Worm (Caenorhabditis elegans) whole organism, L4 larva: ENCODE results near the gene srh-36.
"Not testable (repeated sequence)": the region's sequence is repeated elsewhere in the genome, so short reads cannot be mapped to it uniquely, and the experiment has no call there.

Experiments
- T20F7.1 ChIP-seq: fragments of 200-800 bp; sonication (Bioruptor generic); optimal IDR thresholded peaks from 2 replicates; lab custom pipeline; 2018; ENCODE audit warnings: mild to moderate bottlenecking, missing genetic modification characterization, missing compliant biosample characterization
- aha-1 ChIP-seq: fragments of 150-350 bp; peaks from one replicate; lab custom pipeline; 2014; ENCODE audit warnings: missing biosample characterization, missing genetic modification characterization
- ama-1 ChIP-seq: fragments of 150-350 bp; optimal IDR thresholded peaks from 2 replicates; lab custom pipeline; 2014; ENCODE audit warnings: inconsistent platforms, mixed read lengths
- ceh-44 ChIP-seq: fragments of 200-800 bp; sonication (Bioruptor generic); IDR thresholded peaks from 2 replicates; pipeline ENCODE4 v1.3.6; 2022; ENCODE audit warnings: missing genetic modification reagents, missing genetic modification characterization, missing compliant biosample characterization
- egl-27 ChIP-seq: sonication (generic microtip); optimal IDR thresholded peaks from 3 replicates; lab custom pipeline; 2017; ENCODE audit warnings: missing biosample characterization, missing genetic modification reagents, missing genetic modification characterization
- mep-1 ChIP-seq: fragments of 150-350 bp; sonication (generic microtip); optimal IDR thresholded peaks from 3 replicates; lab custom pipeline; 2014; ENCODE audit warnings: missing biosample characterization, missing genetic modification characterization
- unc-130 ChIP-seq: sonication (generic microtip); optimal IDR thresholded peaks from 2 replicates; lab custom pipeline; 2016; ENCODE audit warnings: missing genetic modification reagents, missing genetic modification characterization, missing compliant biosample characterization
- unc-62 ChIP-seq, 3 experiments: fragments of 150-350 bp in 1 of 3; sonication (generic microtip); optimal IDR thresholded peaks in 2 of 3; peaks in 1 of 3; 1 replicate in 1 of 3; 2 replicates in 2 of 3; lab custom pipeline; 2014 to 2017; ENCODE audit warnings: missing biosample characterization in 3 of 3, missing genetic modification characterization in 3 of 3, missing genetic modification reagents in 3 of 3, missing genotype in 1 of 3
- zag-1 ChIP-seq: fragments of 150-350 bp; optimal IDR thresholded peaks from 2 replicates; lab custom pipeline; 2014; ENCODE audit warnings: missing biosample characterization, missing genetic modification characterization

DNA sequence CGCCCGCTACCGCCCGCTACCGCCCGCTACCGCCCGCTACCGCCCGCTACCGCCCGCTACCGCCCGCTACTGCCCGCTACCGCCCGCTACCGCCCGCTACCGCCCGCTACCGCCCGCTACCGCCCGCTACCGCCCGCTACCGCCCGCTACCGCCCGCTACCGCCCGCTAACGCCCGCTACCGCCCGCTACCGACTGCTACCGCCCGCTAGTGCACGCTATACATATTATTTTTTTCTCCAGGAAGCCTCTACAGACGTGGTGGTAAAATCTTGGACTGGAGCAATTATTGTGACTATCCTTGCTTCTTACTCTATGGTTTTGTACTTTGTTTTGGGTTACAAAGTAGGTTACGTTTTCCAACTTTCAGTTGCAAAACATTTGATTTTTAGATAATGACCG lies 43.0 kb downstream of the srh-36 start:
- not testable (repeated sequence) for TF ChIP-seq egl-27 (tag; lab: Kevin White, UChicago); zag-1 (tag; lab: Kevin White, UChicago); mep-1 (tag; lab: Kevin White, UChicago); ceh-44 (GFP tag; lab: Robert Waterston, UW); unc-130 (GFP tag; lab: Kevin White, UChicago); ama-1 (lab: Kevin White, UChicago); unc-62 (GFP tag; optimal IDR thresholded peaks at IDR 0.05 in 1 of 2; lab: Kevin White, UChicago); unc-62 (tag; optimal IDR thresholded peaks at IDR 0.05; lab: Kevin White, UChicago); T20F7.1 (GFP tag; lab: Kevin White, UChicago); aha-1
